Fruit fly (Drosophila melanogaster) whole organism, adult: ENCODE data around the gene CG14969.

Experiments used
- CG11617 ChIP-seq: fragments of 200-800 bp; sonication (Bioruptor generic); optimal IDR thresholded peaks from 2 replicates; lab custom pipeline; 2017; ENCODE audit warnings: mild to moderate bottlenecking, missing biosample characterization, missing genetic modification reagents, missing genetic modification characterization
- CG12768 ChIP-seq: fragments of 200-800 bp; sonication (Bioruptor generic); optimal IDR thresholded peaks from 2 replicates; lab custom pipeline; 2017; ENCODE audit warnings: missing biosample characterization, missing genetic modification characterization, mild to moderate bottlenecking, moderate library complexity, missing genetic modification reagents
- CG14711 ChIP-seq: fragments of 200-800 bp; sonication (Bioruptor generic); optimal IDR thresholded peaks from 2 replicates; lab custom pipeline; 2018; ENCODE audit warnings: missing biosample characterization, mild to moderate bottlenecking, missing genetic modification characterization, moderate library complexity
- CG1620 ChIP-seq: fragments of 200-800 bp; sonication (Bioruptor generic); optimal IDR thresholded peaks from 2 replicates; lab custom pipeline; 2016; ENCODE audit warnings: missing biosample characterization, missing genetic modification characterization
- CG33017 ChIP-seq: fragments of 200-800 bp; sonication (Bioruptor generic); optimal IDR thresholded peaks from 2 replicates; lab custom pipeline; 2018; ENCODE audit warnings: missing biosample characterization, mild to moderate bottlenecking, missing genetic modification characterization, moderate library complexity
- CG5204 ChIP-seq: fragments of 200-800 bp; sonication (Bioruptor generic); optimal IDR thresholded peaks from 2 replicates; lab custom pipeline; 2016; ENCODE audit warnings: missing biosample characterization, missing genetic modification characterization
- CG7045 ChIP-seq: fragments of 200-800 bp; sonication (Bioruptor generic); optimal IDR thresholded peaks from 2 replicates; lab custom pipeline; 2017; ENCODE audit warnings: missing biosample characterization, mild to moderate bottlenecking, missing genetic modification characterization
- CG7101 ChIP-seq: fragments of 200-800 bp; sonication (Bioruptor generic); optimal IDR thresholded peaks from 2 replicates; lab custom pipeline; 2018; ENCODE audit warnings: missing biosample characterization, mild to moderate bottlenecking, missing genetic modification characterization, moderate library complexity
- Clk ChIP-seq: fragments of 200-800 bp; sonication (Bioruptor generic); optimal IDR thresholded peaks from 2 replicates; lab custom pipeline; 2017; ENCODE audit warnings: missing biosample characterization, missing genetic modification characterization
- Crg-1 ChIP-seq: fragments of 200-800 bp; sonication (Bioruptor generic); optimal IDR thresholded peaks from 2 replicates; lab custom pipeline; 2016; ENCODE audit warnings: missing biosample characterization, missing genetic modification characterization
- Mnt ChIP-seq: fragments of 200-800 bp; sonication (Bioruptor generic); optimal IDR thresholded peaks from 2 replicates; lab custom pipeline; 2016; ENCODE audit warnings: missing biosample characterization, mild to moderate bottlenecking, missing genetic modification characterization
- bab1 ChIP-seq: fragments of 200-800 bp; sonication (Bioruptor generic); optimal IDR thresholded peaks from 3 replicates; lab custom pipeline; 2019; ENCODE audit warnings: missing biosample characterization, mild to moderate bottlenecking, missing genetic modification characterization, moderate library complexity
- cic ChIP-seq: fragments of 200-800 bp; sonication (Bioruptor generic); optimal IDR thresholded peaks from 2 replicates; lab custom pipeline; 2017; ENCODE audit warnings: missing biosample characterization, mild to moderate bottlenecking, missing genetic modification characterization, moderate library complexity
- cnc ChIP-seq, 2 experiments: fragments of >200 bp; optimal IDR thresholded peaks; 2 replicates each; lab custom pipeline; 2017
- kay ChIP-seq: fragments of 200-800 bp; sonication (Bioruptor generic); peaks from one replicate; lab custom pipeline; 2016; ENCODE audit warnings: missing biosample characterization, missing genetic modification characterization, borderline replicate concordance
- ovo ChIP-seq: fragments of 200-800 bp; sonication (Bioruptor generic); optimal IDR thresholded peaks from 2 replicates; lab custom pipeline; 2016; ENCODE audit warnings: missing biosample characterization, missing genetic modification characterization
- pad ChIP-seq: fragments of 200-800 bp; sonication (Bioruptor generic); optimal IDR thresholded peaks from 3 replicates; lab custom pipeline; 2017; ENCODE audit warnings: missing biosample characterization, missing genetic modification characterization, mild to moderate bottlenecking, moderate library complexity, missing genetic modification reagents
- tj ChIP-seq: fragments of 200-800 bp; sonication (Bioruptor generic); optimal IDR thresholded peaks from 3 replicates; lab custom pipeline; 2017; ENCODE audit warnings: missing biosample characterization, mild to moderate bottlenecking, missing genetic modification characterization, moderate library complexity

Gene CG14969

dm6 chr3L:3351814-3352359 lies 17.1 kb upstream of the CG14969 start:
- TF ChIP-seq cic (GFP tag; lab: Kevin White, UChicago): no peak
- TF ChIP-seq CG33017: no peak
- no peak for TF ChIP-seq CG5204 (GFP tag; lab: Kevin White, UChicago)
- TF ChIP-seq tj (GFP tag; lab: Kevin White, UChicago): no peak
- no peak for TF ChIP-seq CG7101 (tag; lab: Kevin White, UChicago)
- TF ChIP-seq Crg-1 (GFP tag; lab: Kevin White, UChicago): no peak

- TF ChIP-seq bab1 (GFP tag; lab: Kevin White, UChicago) (peak; percentile 3), CG14711 (tag; lab: Kevin White, UChicago) (no peak)
Observed at dm6 chr3L:3350572-3351343, 16.0 kb upstream of the CG14969 start.

- TF ChIP-seq CG1620 (GFP tag; lab: Kevin White, UChicago) (no peak), CG33017 (no peak), CG7045 (GFP tag; lab: Kevin White, UChicago) (no peak), kay (GFP tag; lab: Kevin White, UChicago) (no peak), cic (GFP tag; lab: Kevin White, UChicago) (no peak), Crg-1 (GFP tag; lab: Kevin White, UChicago) (no peak), CG5204 (GFP tag; lab: Kevin White, UChicago) (no peak), ovo (GFP tag; lab: Kevin White, UChicago) (no peak), bab1 (GFP tag; lab: Kevin White, UChicago) (no peak), pad (GFP tag; lab: Kevin White, UChicago) (no peak), Mnt (GFP tag; lab: Kevin White, UChicago) (no peak), tj (GFP tag; lab: Kevin White, UChicago) (no peak), cnc (optimal IDR thresholded peaks at IDR 0.05; lab: Kevin White, UChicago) (no peak)
Observed at dm6 chr3L:3349825-3350123, 15.0 kb upstream of the CG14969 start.

DNA sequence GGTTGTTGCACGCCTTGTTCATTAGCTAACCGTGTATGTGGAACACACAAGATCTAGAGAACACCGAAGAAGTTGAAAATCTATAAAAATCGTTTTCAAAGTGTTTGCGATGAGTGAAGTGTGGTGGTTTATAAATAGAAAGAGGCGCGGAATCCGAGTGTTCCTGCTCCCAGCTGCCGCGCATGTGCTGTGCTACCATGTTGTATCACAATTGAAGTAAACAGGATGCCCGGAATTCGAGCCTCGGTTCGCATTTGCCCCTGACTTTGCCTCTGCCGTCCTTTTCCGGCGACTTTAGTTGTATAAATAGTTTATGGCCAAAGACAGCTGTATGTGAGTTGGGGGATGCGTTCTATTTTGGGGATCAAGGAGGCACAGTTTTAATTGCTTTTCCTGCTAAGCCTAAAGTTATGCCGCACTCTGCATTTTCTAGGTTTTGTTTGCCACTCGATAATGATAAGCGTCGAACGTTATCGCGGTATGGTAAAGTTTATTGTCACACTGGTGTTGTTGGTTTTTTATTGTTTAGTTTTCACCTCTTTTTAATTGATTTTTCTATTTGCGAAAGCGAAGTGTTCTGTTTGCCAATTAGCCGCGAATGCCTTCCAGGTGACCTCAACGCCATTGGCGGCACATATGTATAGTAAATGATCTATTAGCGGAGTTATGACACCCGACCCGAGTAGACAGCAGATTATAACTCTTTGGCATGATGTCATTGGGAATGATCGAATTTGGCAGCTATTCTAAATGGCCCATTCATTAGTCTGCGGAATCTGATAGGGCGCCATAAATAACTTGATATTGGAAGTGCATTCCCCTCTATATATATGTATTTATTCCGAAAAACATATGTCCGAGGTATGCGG lies 14.4 kb upstream of the CG14969 start:
- TF ChIP-seq CG7101 (tag; lab: Kevin White, UChicago) (no peak), CG33017 (peak; percentile 24), CG5204 (GFP tag; lab: Kevin White, UChicago) (no peak), Crg-1 (GFP tag; lab: Kevin White, UChicago) (no peak), CG12768 (peak; percentile 13), Clk (no peak), Mnt (GFP tag; lab: Kevin White, UChicago) (no peak), CG11617 (peak; percentile 13), cic (GFP tag; lab: Kevin White, UChicago) (peak; percentile 54), CG7045 (GFP tag; lab: Kevin White, UChicago) (peak; percentile 1)

dm6 chr3L:3346294-3346693 lies 11.5 kb upstream of the CG14969 start:
- TF ChIP-seq Mnt (GFP tag; lab: Kevin White, UChicago): no peak
- TF ChIP-seq cic (GFP tag; lab: Kevin White, UChicago): no peak
- TF ChIP-seq ovo (GFP tag; lab: Kevin White, UChicago): no peak
- TF ChIP-seq CG7045 (GFP tag; lab: Kevin White, UChicago): no peak
- no peak for TF ChIP-seq CG33017
- no peak for TF ChIP-seq CG7101 (tag; lab: Kevin White, UChicago)

DNA sequence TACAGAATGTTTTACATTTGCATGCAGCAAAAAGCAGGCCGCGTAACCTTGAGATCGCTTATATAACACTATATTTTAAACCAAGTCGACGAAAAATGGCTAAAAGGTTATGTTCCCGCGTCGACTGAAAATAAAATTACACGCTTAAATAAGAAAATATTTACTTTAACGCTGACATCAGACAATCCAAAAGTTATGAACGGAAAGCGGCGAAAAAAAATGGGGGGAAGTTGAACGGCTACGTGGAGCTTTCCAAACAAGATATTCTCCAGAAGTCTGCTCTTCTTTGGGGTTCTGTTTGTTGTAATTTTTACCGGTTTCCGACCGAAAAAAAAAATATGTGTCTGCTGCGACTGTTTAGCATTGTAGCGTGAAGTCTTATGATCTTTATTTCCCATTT lies 9.8 kb upstream of the CG14969 start:
- TF ChIP-seq tj (GFP tag; lab: Kevin White, UChicago) (peak; percentile 80), cnc (optimal IDR thresholded peaks at IDR 0.05; lab: Kevin White, UChicago) (no peak)

DNA sequence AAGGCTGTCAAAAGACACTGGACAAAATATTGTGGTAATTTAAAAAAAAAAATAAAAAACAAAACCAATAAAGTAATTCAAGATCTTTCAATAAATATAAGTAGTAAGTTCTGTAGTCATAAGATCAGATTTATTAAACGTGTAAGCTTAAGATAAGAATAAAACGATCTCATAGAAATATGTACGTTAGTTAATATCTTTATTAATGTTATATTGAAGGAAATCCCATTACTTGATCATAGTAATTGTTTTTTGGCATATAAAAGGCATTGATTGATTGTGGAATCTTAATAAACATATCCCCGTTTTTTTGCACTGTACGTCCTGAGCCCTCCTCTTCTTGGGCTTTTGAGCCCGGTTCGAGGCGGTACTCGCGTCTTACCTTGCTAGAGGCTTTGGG lies 8.5 kb upstream of the CG14969 start:
- TF ChIP-seq Crg-1 (GFP tag; lab: Kevin White, UChicago) (no peak), kay (GFP tag; lab: Kevin White, UChicago) (peak; percentile 48)
